Fruit fly (Drosophila melanogaster): Measurements from ENCODE around the gene CG1208.
A peak's percentile ranks its signal among the peaks of the same experiment; 100 is the strongest.

Gene CG1208

DNA sequence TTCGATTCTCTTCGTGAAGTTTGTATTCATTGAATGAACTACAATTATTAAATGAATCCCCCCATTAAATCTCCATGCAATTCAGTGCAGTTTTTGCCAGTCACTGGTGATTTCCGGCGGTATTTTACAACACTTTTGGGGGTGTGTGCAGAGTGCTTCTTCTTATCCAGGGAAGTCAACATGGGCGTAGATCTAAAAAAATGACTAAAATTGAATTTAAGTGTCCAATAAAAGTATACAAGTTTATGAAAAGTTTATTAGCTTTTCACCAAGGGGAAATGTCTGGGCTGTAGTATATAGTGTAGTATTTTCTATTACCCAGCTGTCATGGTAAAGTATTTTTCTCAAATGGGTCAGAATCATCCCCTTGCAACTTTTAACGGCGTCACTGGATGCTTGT, 39.9 kb upstream of the CG1208 start, which contains the start of gene Hpf1 (continued):
- TF ChIP-seq nom (GFP tag; optimal IDR thresholded peaks at IDR 0.05) (peak; percentile 96), gce (GFP tag; IDR thresholded peaks at IDR 0.05) (peak; percentile 95), CG5953 (GFP tag; IDR thresholded peaks at IDR 0.05) (peak; percentile 93), CG12299 (tag; optimal IDR thresholded peaks at IDR 0.05) (peak; percentile 97), CG3281 (GFP tag; optimal IDR thresholded peaks at IDR 0.05) (peak; percentile 99), cad (GFP tag; optimal IDR thresholded peaks at IDR 0.05) (no peak), eyg (GFP tag; optimal IDR thresholded peaks at IDR 0.05) (peak; percentile 98), CG2116 (GFP tag; optimal IDR thresholded peaks at IDR 0.05) (peak; percentile 84), CG17385 (GFP tag; optimal IDR thresholded peaks at IDR 0.05) (peak; percentile 99), emc (GFP tag; optimal IDR thresholded peaks at IDR 0.05) (peak; percentile 97), H15 (GFP tag; IDR thresholded peaks at IDR 0.05) (peak; percentile 97), CG3407 (GFP tag; optimal IDR thresholded peaks at IDR 0.05) (peak; percentile 94), CoRest (tag; optimal IDR thresholded peaks at IDR 0.05) (peak; percentile 99), tup (GFP tag; optimal IDR thresholded peaks at IDR 0.05) (peak; percentile 96), CG10267 (tag; optimal IDR thresholded peaks at IDR 0.05) (peak; percentile 97), YL-1 (GFP tag; optimal IDR thresholded peaks at IDR 0.05) (peak; percentile 92), caup (GFP tag; optimal IDR thresholded peaks at IDR 0.05; ENCODE audit: severe bottlenecking) (peak; percentile 98), ken (GFP tag; IDR thresholded peaks at IDR 0.05) (peak; percentile 97), CG30020 (tag; optimal IDR thresholded peaks at IDR 0.05) (peak; percentile 85), Hr51 (GFP tag; optimal IDR thresholded peaks at IDR 0.05) (peak; percentile 98), oc (tag; optimal IDR thresholded peaks at IDR 0.05) (peak; percentile 97), NC2α (GFP tag; optimal IDR thresholded peaks at IDR 0.05) (peak; percentile 96), CG15479 (GFP tag; optimal IDR thresholded peaks at IDR 0.05) (peak; percentile 73), CG33213 (GFP tag; optimal IDR thresholded peaks at IDR 0.05) (peak; percentile 98), lmd (GFP tag; IDR thresholded peaks at IDR 0.05) (peak; percentile 98), ind (GFP tag; optimal IDR thresholded peaks at IDR 0.05) (peak; percentile 99), CG15073 (GFP tag; optimal IDR thresholded peaks at IDR 0.05) (peak; percentile 86), Six4 (GFP tag; optimal IDR thresholded peaks at IDR 0.05) (peak; percentile 98), CG6654 (GFP tag; optimal IDR thresholded peaks at IDR 0.05) (peak; percentile 90), chn (GFP tag; optimal IDR thresholded peaks at IDR 0.05) (peak; percentile 99), zen (tag; optimal IDR thresholded peaks at IDR 0.05) (peak; percentile 97), zfh1 (GFP tag; IDR thresholded peaks at IDR 0.05) (peak; percentile 98), ro (GFP tag; IDR thresholded peaks at IDR 0.05) (peak; percentile 92), peb (GFP tag; IDR thresholded peaks at IDR 0.05) (peak; percentile 96), Med (GFP tag) (peak; percentile 100), grn (GFP tag; optimal IDR thresholded peaks at IDR 0.05) (no peak), CG31224 (GFP tag; IDR thresholded peaks at IDR 0.05) (peak; percentile 95), CG1792 (GFP tag; optimal IDR thresholded peaks at IDR 0.05) (peak; percentile 97), yki (optimal IDR thresholded peaks at IDR 0.05) (no peak), Xbp1 (GFP tag; optimal IDR thresholded peaks at IDR 0.05) (peak; percentile 99), CG4707 (GFP tag; optimal IDR thresholded peaks at IDR 0.05) (peak; percentile 85), CG8290 (GFP tag; optimal IDR thresholded peaks at IDR 0.05) (peak; percentile 92), CG8290 (tag; optimal IDR thresholded peaks at IDR 0.05) (peak; percentile 82 to 98), CG3847 (GFP tag; IDR thresholded peaks at IDR 0.05) (peak; percentile 98), CG17912 (GFP tag; optimal IDR thresholded peaks at IDR 0.05) (peak; percentile 86), nerfin-2 (GFP tag; IDR thresholded peaks at IDR 0.05; ENCODE audit: partially characterized antibody) (no peak), gro (GFP tag; optimal IDR thresholded peaks at IDR 0.05) (peak; percentile 99), CG31388 (GFP tag; optimal IDR thresholded peaks at IDR 0.05) (peak; percentile 95), ci (GFP tag; IDR thresholded peaks at IDR 0.05) (peak; percentile 98), toy (GFP tag; IDR thresholded peaks at IDR 0.05) (peak; percentile 93), Lim3 (GFP tag; IDR thresholded peaks at IDR 0.05) (peak; percentile 85), CG18476 (GFP tag; optimal IDR thresholded peaks at IDR 0.05) (peak; percentile 96)
